Worm (Caenorhabditis elegans): Measurements from ENCODE around the gene M02B7.7.

ce11 chrIV:3820133-3820532, 13.1 kb upstream of the M02B7.7 start:
- TF ChIP-seq cog-1 (tag; optimal IDR thresholded peaks at IDR 0.05) (no peak), tab-1 (GFP tag; IDR thresholded peaks at IDR 0.05) (no peak), T22C8.4 (GFP tag; IDR thresholded peaks at IDR 0.05) (no peak), flt-1 (GFP tag; IDR thresholded peaks at IDR 0.05) (no peak), med-1 (GFP tag; optimal IDR thresholded peaks at IDR 0.05; ENCODE audit: insufficient read depth) (no peak), ztf-29 (GFP tag; IDR thresholded peaks at IDR 0.05) (no peak)
